Fruit fly (Drosophila melanogaster) whole organism, embryonic: ENCODE measurements around the gene Arp3.

Source experiments
- Atf3 ChIP-seq: fragments of 200-800 bp; sonication (Bioruptor generic); optimal IDR thresholded peaks from 3 replicates; lab custom pipeline; 2016; ENCODE audit warnings: missing biosample characterization, missing genetic modification characterization
- Bgb ChIP-seq: fragments of 200-800 bp; sonication (Bioruptor generic); IDR thresholded peaks from 2 replicates; pipeline ENCODE4 v1.3.6; 2022; ENCODE audit warnings: missing biosample characterization, missing genetic modification characterization; ENCODE audit not compliant: partially characterized antibody
- CG10321 ChIP-seq: fragments of 200-800 bp; sonication (Bioruptor generic); IDR thresholded peaks from 2 replicates; pipeline ENCODE4 v1.3.6; 2022; ENCODE audit warnings: missing biosample characterization, missing genetic modification characterization
- CG11723 ChIP-seq: fragments of 200-800 bp; sonication (Bioruptor generic); optimal IDR thresholded peaks from 2 replicates; lab custom pipeline; 2017; ENCODE audit warnings: missing biosample characterization, mild to moderate bottlenecking, missing genetic modification characterization
- CG12659 ChIP-seq: fragments of 200-800 bp; sonication (Bioruptor generic); optimal IDR thresholded peaks from 3 replicates; lab custom pipeline; 2017; ENCODE audit warnings: mild to moderate bottlenecking, missing biosample characterization, missing genetic modification reagents, missing genetic modification characterization
- CG14860 ChIP-seq: fragments of 200-800 bp; sonication (Bioruptor generic); IDR thresholded peaks from 3 replicates; pipeline ENCODE4 v1.3.6; 2022; ENCODE audit warnings: missing biosample characterization, missing genetic modification characterization; ENCODE audit not compliant: partially characterized antibody
- CG18262 ChIP-seq: fragments of 200-800 bp; optimal IDR thresholded peaks from 3 replicates; lab custom pipeline; 2019; ENCODE audit warnings: missing biosample characterization, mild to moderate bottlenecking, missing genetic modification characterization, moderate library complexity
- CG2875 ChIP-seq: fragments of 200-800 bp; sonication (Bioruptor generic); optimal IDR thresholded peaks from 2 replicates; lab custom pipeline; 2017; ENCODE audit warnings: missing biosample characterization, mild to moderate bottlenecking, missing genetic modification characterization, missing genetic modification reagents
- CG32767 ChIP-seq: fragments of 200-800 bp; sonication (Bioruptor generic); IDR thresholded peaks from 2 replicates; pipeline ENCODE4 v1.3.6; 2022; ENCODE audit warnings: missing biosample characterization, missing genetic modification characterization
- CG33557 ChIP-seq: fragments of 200-800 bp; sonication (Bioruptor generic); optimal IDR thresholded peaks from 2 replicates; lab custom pipeline; 2019; ENCODE audit warnings: missing biosample characterization, mild to moderate bottlenecking, missing genetic modification characterization, moderate library complexity
- CG4328 ChIP-seq: fragments of 200-800 bp; sonication (Bioruptor generic); optimal IDR thresholded peaks from 3 replicates; lab custom pipeline; 2017; ENCODE audit warnings: missing biosample characterization, missing genetic modification reagents, missing genetic modification characterization
- CG4854 ChIP-seq: fragments of 200-800 bp; sonication (Bioruptor generic); optimal IDR thresholded peaks from 2 replicates; lab custom pipeline; 2016; ENCODE audit warnings: missing biosample characterization, missing genetic modification characterization, inconsistent platforms
- CG6254 ChIP-seq: fragments of 200-800 bp; sonication (Bioruptor generic); optimal IDR thresholded peaks from 3 replicates; lab custom pipeline; 2017; ENCODE audit warnings: mild to moderate bottlenecking, missing biosample characterization, missing genetic modification reagents, missing genetic modification characterization
- CG6272 ChIP-seq: fragments of 200-800 bp; sonication (Bioruptor generic); IDR thresholded peaks from 2 replicates; pipeline ENCODE4 v1.3.6; 2022; ENCODE audit warnings: missing biosample characterization, missing genetic modification characterization
- CG8290 ChIP-seq, 3 experiments: fragments of 200-800 bp; sonication (Bioruptor generic); optimal IDR thresholded peaks; 2 replicates each; lab custom pipeline; 2016 to 2019; ENCODE audit warnings: missing biosample characterization in 3 of 3, missing genetic modification characterization in 3 of 3, mild to moderate bottlenecking in 2 of 3, moderate library complexity in 1 of 3
- D19A ChIP-seq: fragments of 200-800 bp; optimal IDR thresholded peaks from 3 replicates; lab custom pipeline; 2019; ENCODE audit warnings: missing biosample characterization, mild to moderate bottlenecking, missing genetic modification characterization, moderate library complexity
- Dip2 ChIP-seq: fragments of 200-800 bp; sonication (Bioruptor generic); IDR thresholded peaks from 2 replicates; pipeline ENCODE4 v1.3.6; 2022; ENCODE audit warnings: missing biosample characterization, missing genetic modification characterization
- Dll ChIP-seq: fragments of 200-800 bp; sonication (Bioruptor generic); IDR thresholded peaks from 4 replicates; pipeline ENCODE4 v1.3.6; 2022; ENCODE audit warnings: missing biosample characterization, missing genetic modification characterization; ENCODE audit not compliant: partially characterized antibody
- Fer3 ChIP-seq: fragments of 200-800 bp; sonication (Bioruptor generic); optimal IDR thresholded peaks from 2 replicates; lab custom pipeline; 2018; ENCODE audit warnings: missing biosample characterization, mild to moderate bottlenecking, missing genetic modification characterization, moderate library complexity
- HLH4C ChIP-seq: fragments of 200-800 bp; sonication (Bioruptor generic); IDR thresholded peaks from 3 replicates; pipeline ENCODE4 v1.3.6; 2022; ENCODE audit warnings: missing biosample characterization, missing genetic modification characterization; ENCODE audit not compliant: partially characterized antibody
- Hr51 ChIP-seq, 2 experiments: fragments of 200-800 bp; sonication (Bioruptor generic); optimal IDR thresholded peaks; 2 replicates in 1 of 2; 3 replicates in 1 of 2; lab custom pipeline; 2016 to 2018; ENCODE audit warnings: missing biosample characterization in 2 of 2, missing genetic modification characterization in 2 of 2, mild to moderate bottlenecking in 1 of 2, moderate library complexity in 1 of 2
- Med ChIP-seq: fragments of 200-800 bp; sonication (Bioruptor generic); peaks from one replicate; lab custom pipeline; 2016; ENCODE audit warnings: missing biosample characterization, missing genetic modification characterization, mild to moderate bottlenecking, inconsistent platforms, moderate library complexity
- Neu2 ChIP-seq: fragments of 200-800 bp; sonication (Bioruptor generic); optimal IDR thresholded peaks from 3 replicates; lab custom pipeline; 2016; ENCODE audit warnings: missing biosample characterization, missing genetic modification characterization, borderline replicate concordance
- Nf-YA ChIP-seq: fragments of 200-800 bp; sonication (Bioruptor generic); IDR thresholded peaks from 2 replicates; pipeline ENCODE4 v1.3.6; 2022; ENCODE audit warnings: missing biosample characterization, missing genetic modification characterization
- Opbp ChIP-seq: fragments of 200-800 bp; sonication (Bioruptor generic); IDR thresholded peaks from 3 replicates; pipeline ENCODE4 v1.3.6; 2022; ENCODE audit warnings: missing biosample characterization, missing genetic modification characterization; ENCODE audit not compliant: partially characterized antibody
- Optix ChIP-seq: fragments of 200-800 bp; sonication (Bioruptor generic); IDR thresholded peaks from 3 replicates; pipeline ENCODE4 v1.3.6; 2022; ENCODE audit warnings: missing biosample characterization, missing genetic modification characterization
- Scr ChIP-seq: fragments of 200-800 bp; sonication (Bioruptor generic); IDR thresholded peaks from 2 replicates; pipeline ENCODE4 v1.3.6; 2022; ENCODE audit warnings: missing biosample characterization, missing genetic modification characterization; ENCODE audit not compliant: partially characterized antibody
- Sry-δ ChIP-seq: fragments of 200-800 bp; sonication (Bioruptor generic); optimal IDR thresholded peaks from 2 replicates; lab custom pipeline; 2016; ENCODE audit warnings: missing biosample characterization, missing genetic modification characterization
- Tbp ChIP-seq: fragments of >200 bp; optimal IDR thresholded peaks from 2 replicates; lab custom pipeline; 2018; ENCODE audit warnings: missing biosample characterization, missing genetic modification characterization
- Usf ChIP-seq: fragments of 200-800 bp; sonication (Bioruptor generic); optimal IDR thresholded peaks from 2 replicates; lab custom pipeline; 2017; ENCODE audit warnings: missing genotype, missing biosample characterization, missing genetic modification characterization
- Xbp1 ChIP-seq: fragments of 200-800 bp; sonication (Bioruptor generic); optimal IDR thresholded peaks from 3 replicates; lab custom pipeline; 2016; ENCODE audit warnings: missing biosample characterization, mild to moderate bottlenecking, missing genetic modification characterization
- ara ChIP-seq: fragments of 200-800 bp; sonication (Bioruptor generic); IDR thresholded peaks from 2 replicates; pipeline ENCODE4 v1.3.6; 2022; ENCODE audit warnings: missing biosample characterization, missing genetic modification characterization
- dmrt99B ChIP-seq: fragments of 200-800 bp; sonication (Bioruptor generic); optimal IDR thresholded peaks from 2 replicates; lab custom pipeline; 2018; ENCODE audit warnings: missing biosample characterization, mild to moderate bottlenecking, missing genetic modification characterization, moderate library complexity
- ems ChIP-seq: fragments of 200-800 bp; sonication (Bioruptor generic); optimal IDR thresholded peaks from 3 replicates; lab custom pipeline; 2016; ENCODE audit warnings: missing biosample characterization, missing genetic modification characterization
- fd3F ChIP-seq: fragments of 200-800 bp; sonication (Bioruptor generic); optimal IDR thresholded peaks from 2 replicates; lab custom pipeline; 2018; ENCODE audit warnings: missing biosample characterization, mild to moderate bottlenecking, missing genetic modification characterization, moderate library complexity
- fd96Cb ChIP-seq: fragments of 200-800 bp; sonication (Bioruptor generic); optimal IDR thresholded peaks from 2 replicates; lab custom pipeline; 2018; ENCODE audit warnings: missing biosample characterization, mild to moderate bottlenecking, missing genetic modification characterization, moderate library complexity
- her ChIP-seq: fragments of 200-800 bp; sonication (Bioruptor generic); optimal IDR thresholded peaks from 2 replicates; lab custom pipeline; 2016; ENCODE audit warnings: missing biosample characterization, missing genetic modification characterization
- ken ChIP-seq: fragments of 200-800 bp; sonication (Bioruptor generic); IDR thresholded peaks from 3 replicates; pipeline ENCODE4 v1.3.6; 2022; ENCODE audit warnings: missing biosample characterization, missing genetic modification characterization
- lola ChIP-seq, 3 experiments: fragments of >200 bp in 2 of 3; fragments of 200-800 bp in 1 of 3; sonication (Bioruptor generic) in 1 of 3; optimal IDR thresholded peaks; 2 replicates each; lab custom pipeline; 2017 to 2019; ENCODE audit warnings: missing biosample characterization in 3 of 3, missing genetic modification characterization in 3 of 3, mild to moderate bottlenecking in 1 of 3, moderate library complexity in 1 of 3
- nerfin-2 ChIP-seq: fragments of 200-800 bp; sonication (Bioruptor generic); IDR thresholded peaks from 2 replicates; pipeline ENCODE4 v1.3.6; 2022; ENCODE audit warnings: missing biosample characterization, missing genetic modification characterization; ENCODE audit not compliant: partially characterized antibody
- odd ChIP-seq: fragments of 200-800 bp; sonication (Bioruptor generic); optimal IDR thresholded peaks from 2 replicates; lab custom pipeline; 2017; ENCODE audit warnings: missing biosample characterization, mild to moderate bottlenecking, missing genetic modification characterization
- salm ChIP-seq: fragments of 200-800 bp; sonication (Bioruptor generic); optimal IDR thresholded peaks from 2 replicates; lab custom pipeline; 2018; ENCODE audit warnings: missing biosample characterization, mild to moderate bottlenecking, missing genetic modification characterization
- sc ChIP-seq, 3 experiments: fragments of >200 bp in 2 of 3; fragments of 200-800 bp in 1 of 3; sonication (Bioruptor generic) in 1 of 3; optimal IDR thresholded peaks; 2 replicates in 2 of 3; 3 replicates in 1 of 3; lab custom pipeline; 2017; ENCODE audit warnings: mild to moderate bottlenecking in 1 of 3, missing biosample characterization in 1 of 3, missing genetic modification characterization in 1 of 3, missing genetic modification reagents in 1 of 3
- sens-2 ChIP-seq: fragments of 200-800 bp; sonication (Bioruptor generic); IDR thresholded peaks from 2 replicates; pipeline ENCODE4 v1.3.6; 2022; ENCODE audit warnings: missing biosample characterization, missing genetic modification characterization
- sima ChIP-seq: fragments of 200-800 bp; sonication (Bioruptor generic); optimal IDR thresholded peaks from 2 replicates; lab custom pipeline; 2016; ENCODE audit warnings: missing biosample characterization, missing genetic modification characterization
- ttk ChIP-seq: fragments of 200-800 bp; sonication (Bioruptor generic); IDR thresholded peaks from 2 replicates; pipeline ENCODE4 v2.1.2; 2022; ENCODE audit warnings: missing biosample characterization, missing genetic modification characterization
- vfl ChIP-seq: fragments of 200-800 bp; sonication (Bioruptor generic); optimal IDR thresholded peaks from 2 replicates; lab custom pipeline; 2016; ENCODE audit warnings: missing biosample characterization, missing genetic modification characterization
- wek ChIP-seq: fragments of 200-800 bp; sonication (Bioruptor generic); optimal IDR thresholded peaks from 3 replicates; lab custom pipeline; 2018; ENCODE audit warnings: missing biosample characterization, mild to moderate bottlenecking, missing genetic modification characterization, moderate library complexity

Gene Arp3

DNA sequence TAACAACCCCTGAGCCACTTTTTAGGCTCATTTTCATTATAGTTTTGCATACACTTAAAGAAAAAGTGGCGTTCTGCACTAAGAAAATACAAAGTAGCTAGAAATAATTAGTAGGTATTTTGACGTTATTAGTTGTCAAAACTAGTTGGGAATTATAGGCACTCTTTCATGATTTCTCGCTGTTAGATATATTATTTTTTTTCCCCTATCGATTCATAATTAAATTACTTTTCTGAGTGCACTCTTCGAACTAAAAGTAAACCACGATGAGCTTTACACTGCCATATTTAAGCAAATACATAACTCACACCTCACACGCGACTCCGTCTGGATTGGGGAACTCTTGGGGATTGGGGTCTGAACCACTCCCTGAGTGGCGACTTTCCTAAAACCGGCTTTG lies 43.0 kb downstream of the Arp3 start (continued):
- peak; percentile 67 for TF ChIP-seq CG6254 (GFP tag; lab: Kevin White, UChicago)
- peak; percentile 67; the same call in 1 of the 2 replicates for TF ChIP-seq ttk (GFP tag; lab: Robert Waterston, UW)
- TF ChIP-seq Hr51 (GFP tag; optimal IDR thresholded peaks at IDR 0.05; lab: Kevin White, UChicago) = peak in 1 of 2 experiments; percentile 43
- no peak for TF ChIP-seq Dip2 (GFP tag; lab: Robert Waterston, UW)
- no peak for TF ChIP-seq vfl (GFP tag; lab: Kevin White, UChicago)
- no peak for TF ChIP-seq CG32767 (GFP tag; lab: Robert Waterston, UW)
- no peak for TF ChIP-seq her
- no peak for TF ChIP-seq CG33557 (GFP tag; lab: Kevin White, UChicago)
- no peak for TF ChIP-seq lola (GFP tag; optimal IDR thresholded peaks at IDR 0.05; lab: Kevin White, UChicago)
- TF ChIP-seq Usf (GFP tag; lab: Kevin White, UChicago) = peak; percentile 31
- TF ChIP-seq Xbp1 (GFP tag; lab: Kevin White, UChicago) = peak; percentile 18
- TF ChIP-seq CG14860 = no peak
- TF ChIP-seq Fer3 (tag; lab: Kevin White, UChicago) = peak; percentile 72
- no peak for TF ChIP-seq ken (GFP tag; lab: Robert Waterston, UW)
- no peak for TF ChIP-seq HLH4C (GFP tag; lab: Robert Waterston, UW)
- no peak for TF ChIP-seq nerfin-2 (GFP tag; lab: Robert Waterston, UW)
- TF ChIP-seq Optix (GFP tag; lab: Robert Waterston, UW) = no peak
- no peak for TF ChIP-seq Neu2 (GFP tag; lab: Kevin White, UChicago)
- TF ChIP-seq CG6272 (GFP tag; lab: Robert Waterston, UW) = no peak; the same call in 1 of the 2 replicates
- no peak for TF ChIP-seq Dll (GFP tag; lab: Robert Waterston, UW)
- TF ChIP-seq CG2875 = peak; percentile 18
- no peak for TF ChIP-seq CG12659
- TF ChIP-seq D19A = peak; percentile 66
- no peak for TF ChIP-seq Scr
- TF ChIP-seq dmrt99B (tag; lab: Kevin White, UChicago) = peak; percentile 88
- no peak for TF ChIP-seq Atf3 (GFP tag; lab: Kevin White, UChicago)
- no peak for TF ChIP-seq CG11723 (GFP tag; lab: Kevin White, UChicago)
- TF ChIP-seq ems (GFP tag; lab: Kevin White, UChicago) = no peak
- TF ChIP-seq Tbp (GFP tag; lab: Kevin White, UChicago) = no peak
- no peak for TF ChIP-seq fd3F (GFP tag; lab: Kevin White, UChicago)
- TF ChIP-seq CG4854 = peak; percentile 71
- TF ChIP-seq odd (GFP tag; lab: Kevin White, UChicago) = no peak
- peak; percentile 79 for TF ChIP-seq CG18262 (tag; lab: Kevin White, UChicago)
- no peak for TF ChIP-seq sc (optimal IDR thresholded peaks at IDR 0.05; lab: Kevin White, UChicago)
- no peak for TF ChIP-seq sc (GFP tag; optimal IDR thresholded peaks at IDR 0.05; lab: Kevin White, UChicago)
- TF ChIP-seq, all 482 proteins: peak for 221

DNA sequence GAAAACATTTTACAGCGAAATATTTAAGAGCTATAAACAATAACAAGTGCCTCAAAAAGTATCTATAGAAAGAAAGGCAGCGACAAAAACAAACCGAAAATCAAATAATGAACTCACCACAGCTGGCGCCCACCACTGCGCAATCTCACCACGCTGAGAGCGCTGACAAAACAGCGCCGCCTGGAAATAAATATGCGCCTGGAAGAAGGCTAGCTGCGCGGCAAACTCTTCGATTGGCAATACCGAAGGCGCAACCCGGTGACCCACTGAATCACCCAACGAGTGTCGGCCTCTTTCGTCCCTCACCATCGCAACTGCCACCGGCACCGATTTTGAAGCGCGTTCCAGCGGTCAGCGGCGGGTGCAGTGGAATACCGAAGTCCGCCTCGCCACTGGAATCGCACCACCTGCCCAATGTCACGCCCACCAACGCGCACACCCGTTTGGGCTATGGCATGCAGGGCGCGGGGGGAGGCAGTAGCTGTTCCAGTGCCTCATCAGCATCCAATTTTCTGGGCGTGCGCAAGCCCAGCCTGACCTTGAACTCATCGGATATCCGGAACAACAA lies 43.9 kb downstream of the Arp3 start:
- TF ChIP-seq sens-2 (GFP tag; lab: Robert Waterston, UW) (no peak), salm (tag; lab: Kevin White, UChicago) (no peak), wek (no peak), Bgb (GFP tag; lab: Robert Waterston, UW) (0 out of 2 replicates have a peak, but pooled peaks have one; percentile 14), Nf-YA (GFP tag; lab: Robert Waterston, UW) (no peak), sima (GFP tag; lab: Kevin White, UChicago) (no peak), CG32767 (GFP tag; lab: Robert Waterston, UW) (no peak), CG10321 (GFP tag; lab: Robert Waterston, UW) (no peak), fd96Cb (tag; lab: Kevin White, UChicago) (no peak), CG8290 (GFP tag; optimal IDR thresholded peaks at IDR 0.05; lab: Kevin White, UChicago) (no peak), CG8290 (tag; optimal IDR thresholded peaks at IDR 0.05; lab: Kevin White, UChicago) (peak in 1 of 2 experiments; percentile 7), Med (GFP tag; lab: Kevin White, UChicago) (peak; percentile 70), Sry-δ (GFP tag; lab: Kevin White, UChicago) (no peak), Opbp (GFP tag; lab: Robert Waterston, UW) (0 out of 3 replicates have a peak, but pooled peaks have one; percentile 44), ara (0 out of 2 replicates have a peak, but pooled peaks have one; percentile 23), CG4328 (GFP tag; lab: Kevin White, UChicago) (no peak)
